Fruit fly (Drosophila melanogaster) whole organism, embryonic: ENCODE measurements around the gene CG34462.

Experiments used
- Atf3 ChIP-seq: fragments of 200-800 bp; sonication (Bioruptor generic); optimal IDR thresholded peaks from 3 replicates; lab custom pipeline; 2016; ENCODE audit warnings: missing biosample characterization, missing genetic modification characterization
- CG12744 ChIP-seq: fragments of 200-800 bp; sonication (Bioruptor generic); optimal IDR thresholded peaks from 2 replicates; lab custom pipeline; 2016; ENCODE audit warnings: missing biosample characterization, missing genetic modification characterization
- CG12769 ChIP-seq: fragments of 200-800 bp; sonication (Bioruptor generic); optimal IDR thresholded peaks from 2 replicates; lab custom pipeline; 2019; ENCODE audit warnings: missing biosample characterization, mild to moderate bottlenecking, missing genetic modification characterization, moderate library complexity
- CG13123 ChIP-seq: fragments of 200-800 bp; sonication (Bioruptor generic); optimal IDR thresholded peaks from 2 replicates; lab custom pipeline; 2016; ENCODE audit warnings: missing biosample characterization, missing genetic modification characterization
- CG13894 ChIP-seq: fragments of 200-800 bp; sonication (Bioruptor generic); optimal IDR thresholded peaks from 3 replicates; lab custom pipeline; 2018; ENCODE audit warnings: missing biosample characterization, mild to moderate bottlenecking, missing genetic modification characterization, moderate library complexity
- CG14050 ChIP-seq: fragments of 200-800 bp; sonication (Bioruptor generic); IDR thresholded peaks from 3 replicates; pipeline ENCODE4 v1.3.6; 2022; ENCODE audit warnings: missing biosample characterization, missing genetic modification characterization
- CG15011 ChIP-seq: fragments of 200-800 bp; sonication (Bioruptor generic); optimal IDR thresholded peaks from 3 replicates; lab custom pipeline; 2018; ENCODE audit warnings: missing biosample characterization, mild to moderate bottlenecking, missing genetic modification characterization
- CG15514 ChIP-seq: fragments of 200-800 bp; sonication (Bioruptor generic); optimal IDR thresholded peaks from 3 replicates; lab custom pipeline; 2017; ENCODE audit warnings: missing biosample characterization, missing genetic modification characterization, mild to moderate bottlenecking, moderate library complexity, missing genetic modification reagents
- CG15601 ChIP-seq: fragments of 200-800 bp; sonication (Bioruptor generic); optimal IDR thresholded peaks from 3 replicates; lab custom pipeline; 2019; ENCODE audit warnings: missing biosample characterization, mild to moderate bottlenecking, missing genetic modification characterization, moderate library complexity
- CG15696 ChIP-seq: fragments of 200-800 bp; sonication (Bioruptor generic); optimal IDR thresholded peaks from 2 replicates; lab custom pipeline; 2019; ENCODE audit warnings: missing biosample characterization, mild to moderate bottlenecking, missing genetic modification characterization, moderate library complexity
- CG17385 ChIP-seq: fragments of 200-800 bp; sonication (Bioruptor generic); optimal IDR thresholded peaks from 3 replicates; lab custom pipeline; 2018; ENCODE audit warnings: missing biosample characterization, mild to moderate bottlenecking, missing genetic modification characterization
- CG2202 ChIP-seq: fragments of 200-800 bp; sonication (Bioruptor generic); optimal IDR thresholded peaks from 2 replicates; lab custom pipeline; 2018; ENCODE audit warnings: missing biosample characterization, mild to moderate bottlenecking, missing genetic modification characterization
- CG2712 ChIP-seq: fragments of 200-800 bp; optimal IDR thresholded peaks from 3 replicates; lab custom pipeline; 2019; ENCODE audit warnings: missing biosample characterization, mild to moderate bottlenecking, missing genetic modification characterization, moderate library complexity
- CG31365 ChIP-seq: fragments of 200-800 bp; sonication (Bioruptor generic); optimal IDR thresholded peaks from 2 replicates; lab custom pipeline; 2018; ENCODE audit warnings: missing biosample characterization, mild to moderate bottlenecking, missing genetic modification characterization
- CG5180 ChIP-seq: fragments of 200-800 bp; sonication (Bioruptor generic); optimal IDR thresholded peaks from 3 replicates; lab custom pipeline; 2017; ENCODE audit warnings: missing biosample characterization, missing genetic modification characterization, mild to moderate bottlenecking, moderate library complexity, missing genetic modification reagents
- CG5245 ChIP-seq: fragments of 200-800 bp; sonication (Bioruptor generic); optimal IDR thresholded peaks from 3 replicates; lab custom pipeline; 2016; ENCODE audit warnings: missing biosample characterization, missing genetic modification characterization
- CG6765 ChIP-seq: fragments of 200-800 bp; sonication (Bioruptor generic); optimal IDR thresholded peaks from 3 replicates; lab custom pipeline; 2017; ENCODE audit warnings: missing biosample characterization, mild to moderate bottlenecking, missing genetic modification characterization
- CG6791 ChIP-seq: fragments of 200-800 bp; sonication (Bioruptor generic); IDR thresholded peaks from 3 replicates; pipeline ENCODE4 v1.3.6; 2022; ENCODE audit warnings: missing biosample characterization, missing genetic modification characterization; ENCODE audit not compliant: partially characterized antibody
- CG6854 ChIP-seq: fragments of 200-800 bp; sonication (Bioruptor generic); optimal IDR thresholded peaks from 3 replicates; lab custom pipeline; 2017; ENCODE audit warnings: missing biosample characterization, mild to moderate bottlenecking, missing genetic modification characterization
- CG7839 ChIP-seq: fragments of 200-800 bp; sonication (Bioruptor generic); optimal IDR thresholded peaks from 3 replicates; lab custom pipeline; 2018; ENCODE audit warnings: missing biosample characterization, mild to moderate bottlenecking, missing genetic modification characterization, moderate library complexity
- CG7963 ChIP-seq: fragments of 200-800 bp; sonication (Bioruptor generic); IDR thresholded peaks from 3 replicates; pipeline ENCODE4 v1.3.6; 2022; ENCODE audit warnings: missing biosample characterization, missing genetic modification characterization; ENCODE audit not compliant: partially characterized antibody
- CG9932 ChIP-seq: fragments of 200-800 bp; sonication (Bioruptor generic); IDR thresholded peaks from 2 replicates; pipeline ENCODE4 v1.3.6; 2022; ENCODE audit warnings: missing biosample characterization, missing genetic modification characterization
- CHES-1-like ChIP-seq: fragments of 200-800 bp; sonication (Bioruptor generic); optimal IDR thresholded peaks from 2 replicates; lab custom pipeline; 2016; ENCODE audit warnings: missing biosample characterization, missing genetic modification characterization
- D19B ChIP-seq: fragments of 200-800 bp; sonication (Bioruptor generic); optimal IDR thresholded peaks from 2 replicates; lab custom pipeline; 2017; ENCODE audit warnings: missing biosample characterization, mild to moderate bottlenecking, missing genetic modification characterization
- Eip74EF ChIP-seq, 2 experiments: fragments of 200-800 bp in 1 of 2; fragments of >200 bp in 1 of 2; sonication (Bioruptor generic) in 1 of 2; optimal IDR thresholded peaks; 2 replicates each; lab custom pipeline; 2017 to 2019; ENCODE audit warnings: missing biosample characterization in 2 of 2, missing genetic modification characterization in 2 of 2, mild to moderate bottlenecking in 1 of 2, moderate library complexity in 1 of 2
- GATAe ChIP-seq: fragments of 200-800 bp; sonication (Bioruptor generic); conservative IDR thresholded peaks from 2 replicates; pipeline ENCODE4 v1.3.6; 2022; ENCODE audit warnings: missing biosample characterization, missing genetic modification characterization
- H2.0 ChIP-seq: fragments of 200-800 bp; sonication (Bioruptor generic); IDR thresholded peaks from 2 replicates; pipeline ENCODE4 v1.3.6; 2022; ENCODE audit warnings: missing biosample characterization, missing genetic modification characterization
- Hey ChIP-seq: fragments of 200-800 bp; sonication (Bioruptor generic); optimal IDR thresholded peaks from 3 replicates; lab custom pipeline; 2018; ENCODE audit warnings: missing biosample characterization, mild to moderate bottlenecking, missing genetic modification characterization
- Hr51 ChIP-seq, 2 experiments: fragments of 200-800 bp; sonication (Bioruptor generic); optimal IDR thresholded peaks; 2 replicates in 1 of 2; 3 replicates in 1 of 2; lab custom pipeline; 2016 to 2018; ENCODE audit warnings: missing biosample characterization in 2 of 2, missing genetic modification characterization in 2 of 2, mild to moderate bottlenecking in 1 of 2, moderate library complexity in 1 of 2
- Hr78 ChIP-seq, 2 experiments: fragments of 200-800 bp in 1 of 2; fragments of >200 bp in 1 of 2; sonication (Bioruptor generic) in 1 of 2; optimal IDR thresholded peaks; 2 replicates each; lab custom pipeline; 2017 to 2019; ENCODE audit warnings: missing biosample characterization in 2 of 2, missing genetic modification characterization in 2 of 2, mild to moderate bottlenecking in 1 of 2, moderate library complexity in 1 of 2
- Hsf ChIP-seq: fragments of 200-800 bp; sonication (Bioruptor generic); optimal IDR thresholded peaks from 3 replicates; lab custom pipeline; 2016; ENCODE audit warnings: missing biosample characterization, missing genetic modification characterization
- Rfx ChIP-seq: fragments of 200-800 bp; sonication (Bioruptor generic); IDR thresholded peaks from 2 replicates; pipeline ENCODE4 v1.3.6; 2022; ENCODE audit warnings: missing biosample characterization, missing genetic modification characterization
- al ChIP-seq: fragments of 200-800 bp; sonication (Bioruptor generic); IDR thresholded peaks from 2 replicates; pipeline ENCODE4 v1.3.6; 2022; ENCODE audit warnings: missing biosample characterization, missing genetic modification characterization
- aop ChIP-seq: fragments of 200-800 bp; sonication (Bioruptor generic); IDR thresholded peaks from 2 replicates; pipeline ENCODE4 v1.3.6; 2022; ENCODE audit warnings: missing biosample characterization, missing genetic modification characterization
- ap ChIP-seq: fragments of 200-800 bp; sonication (Bioruptor generic); IDR thresholded peaks from 2 replicates; pipeline ENCODE4 v1.3.6; 2022; ENCODE audit warnings: missing biosample characterization, missing genetic modification characterization
- bcd ChIP-seq: fragments of 200-800 bp; sonication (Bioruptor generic); optimal IDR thresholded peaks from 2 replicates; lab custom pipeline; 2017; ENCODE audit warnings: missing biosample characterization, mild to moderate bottlenecking, missing genetic modification characterization
- dpn ChIP-seq, 2 experiments: fragments of 200-800 bp; sonication (Bioruptor generic); optimal IDR thresholded peaks; 3 replicates each; lab custom pipeline; 2016; ENCODE audit warnings: missing biosample characterization in 2 of 2, missing genetic modification characterization in 2 of 2
- ewg ChIP-seq: fragments of 200-800 bp; sonication (Bioruptor generic); optimal IDR thresholded peaks from 3 replicates; lab custom pipeline; 2017; ENCODE audit warnings: mild to moderate bottlenecking, missing biosample characterization, missing genetic modification reagents, missing genetic modification characterization
- fd96Cb ChIP-seq: fragments of 200-800 bp; sonication (Bioruptor generic); optimal IDR thresholded peaks from 2 replicates; lab custom pipeline; 2018; ENCODE audit warnings: missing biosample characterization, mild to moderate bottlenecking, missing genetic modification characterization, moderate library complexity
- gfzf ChIP-seq: fragments of 200-800 bp; sonication (Bioruptor generic); optimal IDR thresholded peaks from 2 replicates; lab custom pipeline; 2016; ENCODE audit warnings: missing biosample characterization, mild to moderate bottlenecking, missing genetic modification characterization, moderate library complexity
- grn ChIP-seq: fragments of 200-800 bp; sonication (Bioruptor generic); optimal IDR thresholded peaks from 3 replicates; lab custom pipeline; 2017; ENCODE audit warnings: missing biosample characterization, missing genetic modification characterization
- ken ChIP-seq: fragments of 200-800 bp; sonication (Bioruptor generic); IDR thresholded peaks from 3 replicates; pipeline ENCODE4 v1.3.6; 2022; ENCODE audit warnings: missing biosample characterization, missing genetic modification characterization
- lov ChIP-seq, 2 experiments: fragments of 200-800 bp in 1 of 2; fragments of >200 bp in 1 of 2; sonication (Bioruptor generic) in 1 of 2; IDR thresholded peaks in 1 of 2; optimal IDR thresholded peaks in 1 of 2; 2 replicates in 1 of 2; 3 replicates in 1 of 2; pipeline versions ENCODE4 v1.3.6 to Lab custom; 2017 to 2022; ENCODE audit warnings: missing biosample characterization in 1 of 2, missing genetic modification characterization in 1 of 2
- onecut ChIP-seq: fragments of 200-800 bp; sonication (Bioruptor generic); IDR thresholded peaks from 2 replicates; pipeline ENCODE4 v1.3.6; 2022; ENCODE audit warnings: missing biosample characterization, missing genetic modification characterization
- slou ChIP-seq: fragments of 200-800 bp; sonication (Bioruptor generic); optimal IDR thresholded peaks from 3 replicates; lab custom pipeline; 2016; ENCODE audit warnings: missing biosample characterization, missing genetic modification characterization
- so ChIP-seq: fragments of 200-800 bp; sonication (Bioruptor generic); IDR thresholded peaks from 3 replicates; pipeline ENCODE4 v1.3.6; 2022; ENCODE audit warnings: missing biosample characterization, missing genetic modification characterization
- toy ChIP-seq: fragments of 200-800 bp; sonication (Bioruptor generic); IDR thresholded peaks from 2 replicates; pipeline ENCODE4 v1.3.6; 2022; ENCODE audit warnings: missing biosample characterization, missing genetic modification characterization
- z ChIP-seq: fragments of 200-800 bp; sonication (Bioruptor generic); IDR thresholded peaks from 3 replicates; pipeline ENCODE4 v1.3.6; 2022; ENCODE audit warnings: missing biosample characterization, missing genetic modification characterization
- zen2 ChIP-seq: fragments of 200-800 bp; sonication (Bioruptor generic); IDR thresholded peaks from 3 replicates; pipeline ENCODE4 v1.3.6; 2022; ENCODE audit warnings: missing biosample characterization, missing genetic modification characterization; ENCODE audit not compliant: partially characterized antibody

Gene CG34462

DNA sequence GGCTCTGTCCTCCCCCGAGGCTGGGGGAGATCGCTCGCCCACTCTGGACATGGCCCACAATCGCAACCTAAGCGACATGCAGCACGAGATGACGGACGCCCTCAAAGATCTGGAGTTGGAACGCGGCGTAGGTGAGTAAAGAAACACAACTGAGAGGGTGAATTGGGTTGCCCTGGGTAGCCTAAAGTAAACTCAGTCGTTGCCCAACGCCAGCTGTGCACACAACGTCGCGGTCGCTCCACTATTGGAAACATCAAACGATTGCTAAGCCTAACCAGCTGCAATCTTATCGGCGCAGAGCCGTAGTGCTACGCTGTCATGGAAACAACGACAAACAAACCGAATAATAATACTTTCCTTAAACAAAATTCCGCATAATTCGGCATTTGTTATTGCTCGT is 19.0 kb downstream of the CG34462 start (continued):
- TF ChIP-seq CG31365 (tag; lab: Kevin White, UChicago) (peak; percentile 30), CG12744 (no peak), GATAe (GFP tag; lab: Robert Waterston, UW) (no peak), Hey (tag; lab: Kevin White, UChicago) (no peak), CG6791 (no peak), grn (GFP tag; lab: Kevin White, UChicago) (no peak), CG5245 (no peak), CG5180 (GFP tag; lab: Kevin White, UChicago) (no peak), Eip74EF (GFP tag; optimal IDR thresholded peaks at IDR 0.05; lab: Kevin White, UChicago) (no peak), al (no peak), CG13894 (tag; lab: Kevin White, UChicago) (no peak), CG15011 (GFP tag; lab: Kevin White, UChicago) (no peak), Atf3 (GFP tag; lab: Kevin White, UChicago) (no peak), zen2 (GFP tag; lab: Robert Waterston, UW) (no peak), Hr78 (GFP tag; optimal IDR thresholded peaks at IDR 0.05; lab: Kevin White, UChicago) (no peak), CHES-1-like (GFP tag; lab: Kevin White, UChicago) (no peak), aop (GFP tag; lab: Robert Waterston, UW) (no peak), CG6854 (no peak), Hr51 (GFP tag; optimal IDR thresholded peaks at IDR 0.05; lab: Kevin White, UChicago) (peak in 1 of 2 experiments; percentile 11), CG7839 (no peak), ewg (GFP tag; lab: Kevin White, UChicago) (no peak), CG7963 (GFP tag; lab: Robert Waterston, UW) (no peak), CG17385 (no peak), CG12769 (tag; lab: Kevin White, UChicago) (no peak), CG6765 (GFP tag; lab: Kevin White, UChicago) (peak; percentile 51), Hsf (GFP tag; lab: Kevin White, UChicago) (no peak), z (GFP tag; lab: Robert Waterston, UW) (0 out of 3 replicates have a peak, but pooled peaks have one; percentile 28), Rfx (GFP tag; lab: Robert Waterston, UW) (peak; percentile 51; the same call in 1 of the 2 replicates), CG2202 (tag; lab: Kevin White, UChicago) (no peak), CG15514 (GFP tag; lab: Kevin White, UChicago) (peak; percentile 64), CG15601 (tag; lab: Kevin White, UChicago) (no peak), CG2712 (tag; lab: Kevin White, UChicago) (no peak), dpn (GFP tag; optimal IDR thresholded peaks at IDR 0.05; lab: Kevin White, UChicago) (peak in 1 of 2 experiments; percentile 9), D19B (GFP tag; lab: Kevin White, UChicago) (no peak), toy (GFP tag; lab: Robert Waterston, UW) (no peak), gfzf (no peak), ken (GFP tag; lab: Robert Waterston, UW) (no peak), CG14050 (GFP tag; lab: Robert Waterston, UW) (no peak), so (GFP tag; lab: Robert Waterston, UW) (peak; percentile 49; the same call in 1 of the 3 replicates), fd96Cb (tag; lab: Kevin White, UChicago) (no peak), CG13123 (GFP tag; lab: Kevin White, UChicago) (no peak), onecut (peak; percentile 40), lov (optimal IDR thresholded peaks at IDR 0.05; lab: Kevin White, UChicago) (no peak), lov (GFP tag; IDR thresholded peaks at IDR 0.05; lab: Robert Waterston, UW) (0 out of 3 replicates have a peak, but pooled peaks have one; percentile 44), bcd (GFP tag; lab: Kevin White, UChicago) (peak; percentile 20), H2.0 (GFP tag; lab: Robert Waterston, UW) (no peak), ap (no peak), CG15696 (tag; lab: Kevin White, UChicago) (no peak), slou (GFP tag; lab: Kevin White, UChicago) (no peak), CG9932 (GFP tag; lab: Robert Waterston, UW) (no peak)
